Worm (Caenorhabditis elegans) whole organism, L4 larva: Measurements from ENCODE around the gene ugt-22.
A peak's percentile ranks its signal among the peaks of the same experiment; 100 is the strongest.

ENCODE experiments used
- Y5F2A.4 ChIP-seq: fragments of 200-800 bp; sonication (Bioruptor generic); optimal IDR thresholded peaks from 2 replicates; lab custom pipeline; 2018; ENCODE audit warnings: mild to moderate bottlenecking, missing genetic modification characterization, missing compliant biosample characterization
- ZK337.2 ChIP-seq: fragments of 200-800 bp; sonication (Bioruptor generic); IDR thresholded peaks from 2 replicates; pipeline ENCODE4 v1.3.6; 2022; ENCODE audit warnings: missing genetic modification reagents, missing genetic modification characterization, missing compliant biosample characterization
- arid-1 ChIP-seq: fragments of 200-800 bp; sonication (Bioruptor generic); conservative IDR thresholded peaks from 2 replicates; pipeline ENCODE4 v1.3.6; 2022; ENCODE audit warnings: missing genetic modification reagents, missing genetic modification characterization, missing compliant biosample characterization
- ces-1 ChIP-seq: fragments of 150-350 bp; sonication (generic microtip); optimal IDR thresholded peaks from 4 replicates; lab custom pipeline; 2014; ENCODE audit warnings: missing biosample characterization, missing genetic modification reagents, missing genetic modification characterization
- egl-27 ChIP-seq: sonication (generic microtip); optimal IDR thresholded peaks from 3 replicates; lab custom pipeline; 2017; ENCODE audit warnings: missing biosample characterization, missing genetic modification reagents, missing genetic modification characterization
- hif-1 ChIP-seq, 2 experiments: sonication (generic microtip); optimal IDR thresholded peaks; 2 replicates each; lab custom pipeline; 2016 to 2017; ENCODE audit warnings: missing compliant biosample characterization in 2 of 2, missing genetic modification characterization in 2 of 2, missing genetic modification reagents in 2 of 2, missing genotype in 2 of 2, mild to moderate bottlenecking in 1 of 2
- lin-15B ChIP-seq: fragments of 150-350 bp; sonication (generic microtip); optimal IDR thresholded peaks from 3 replicates; lab custom pipeline; 2014; ENCODE audit warnings: missing biosample characterization, missing genetic modification characterization
- nhr-76 ChIP-seq: fragments of 150-350 bp; optimal IDR thresholded peaks from 2 replicates; lab custom pipeline; 2014; ENCODE audit warnings: missing biosample characterization, missing genetic modification characterization
- saeg-2 ChIP-seq: fragments of 200-800 bp; sonication (Bioruptor generic); IDR thresholded peaks from 2 replicates; pipeline ENCODE4 v1.3.6; 2022; ENCODE audit warnings: missing genetic modification reagents, missing genetic modification characterization, missing compliant biosample characterization
- snpc-4 ChIP-seq: fragments of 150-350 bp; optimal IDR thresholded peaks from 2 replicates; lab custom pipeline; 2014; ENCODE audit warnings: missing biosample characterization, missing genetic modification characterization
- spr-1 ChIP-seq: sonication (generic microtip); optimal IDR thresholded peaks from 2 replicates; lab custom pipeline; 2016; ENCODE audit warnings: mild to moderate bottlenecking, missing genetic modification characterization, missing compliant biosample characterization
- unc-62 ChIP-seq, 3 experiments: fragments of 150-350 bp in 1 of 3; sonication (generic microtip); optimal IDR thresholded peaks in 2 of 3; peaks in 1 of 3; 1 replicate in 1 of 3; 2 replicates in 2 of 3; lab custom pipeline; 2014 to 2017; ENCODE audit warnings: missing biosample characterization in 3 of 3, missing genetic modification characterization in 3 of 3, missing genetic modification reagents in 3 of 3, missing genotype in 1 of 3

- TF ChIP-seq lin-15B (tag; lab: Kevin White, UChicago) (no peak), snpc-4 (tag; lab: Kevin White, UChicago) (no peak), ZK337.2 (GFP tag; lab: Robert Waterston, UW) (no peak), spr-1 (tag; lab: Kevin White, UChicago) (no peak), ces-1 (GFP tag; lab: Kevin White, UChicago) (no peak), saeg-2 (GFP tag; lab: Robert Waterston, UW) (no peak), nhr-76 (tag; lab: Kevin White, UChicago) (no peak), hif-1 (tag; optimal IDR thresholded peaks at IDR 0.05; lab: Kevin White, UChicago) (no peak), egl-27 (no peak), unc-62 (GFP tag; optimal IDR thresholded peaks at IDR 0.05 in 1 of 2; lab: Kevin White, UChicago) (peak in 1 of 2 experiments; percentile 54), unc-62 (tag; optimal IDR thresholded peaks at IDR 0.05; lab: Kevin White, UChicago) (no peak), Y5F2A.4 (GFP tag; lab: Kevin White, UChicago) (no peak), arid-1 (GFP tag; lab: Robert Waterston, UW) (no peak)
Measured at ce11 chrIV:13609755-13610154, 29.3 kb upstream of the ugt-22 start, which contains the start of gene C08F11.13.
